1 fruit fly cellular context compared by ENCODE assay signal in genomic region chr2L:18590100-18590941, dm6.
TF ChIP-seq lines count a peak whose summit lies in the region.

Gene Pde11, minus strand, starts transcription at chr2L:18590342.
Gene CG15160, plus strand, starts transcription at chr2L:18590891.

TF ChIP-seq in whole organism, embryonic, 481 proteins besides CTCF, POLR2A, EP300 and RAD21 (continued from another document and continues in another):
- TF ChIP-seq Dp (GFP tag; optimal IDR thresholded peaks at IDR 0.05; lab: Kevin White, UChicago) (peak; percentile 61), CG8290 (GFP tag; optimal IDR thresholded peaks at IDR 0.05; lab: Kevin White, UChicago) (peak; percentile 56), CG8290 (tag; optimal IDR thresholded peaks at IDR 0.05; lab: Kevin White, UChicago) (peak in 1 of 2 experiments; percentile 8), lab (GFP tag; optimal IDR thresholded peaks at IDR 0.05; lab: Kevin White, UChicago) (peak; percentile 53), sens-2 (GFP tag; IDR thresholded peaks at IDR 0.05; lab: Robert Waterston, UW) (no peak), CG14710 (tag; optimal IDR thresholded peaks at IDR 0.05; lab: Kevin White, UChicago) (peak; percentile 74), Ptx1 (GFP tag; IDR thresholded peaks at IDR 0.05; lab: Robert Waterston, UW) (peak; percentile 40), ems (GFP tag; optimal IDR thresholded peaks at IDR 0.05; lab: Kevin White, UChicago) (peak; percentile 19), Dll (GFP tag; IDR thresholded peaks at IDR 0.05; lab: Robert Waterston, UW; ENCODE audit: partially characterized antibody) (peak; percentile 96), twi (tag; optimal IDR thresholded peaks at IDR 0.05; lab: Kevin White, UChicago) (peak; percentile 22), CG17612 (GFP tag; IDR thresholded peaks at IDR 0.05; lab: Robert Waterston, UW) (no peak), chinmo (GFP tag; IDR thresholded peaks at IDR 0.05; lab: Robert Waterston, UW; ENCODE audit: partially characterized antibody) (peak; percentile 99), Stat92E (GFP tag; optimal IDR thresholded peaks at IDR 0.05; lab: Kevin White, UChicago) (peak in 1 of 3 experiments; percentile 28), CG6791 (GFP tag; IDR thresholded peaks at IDR 0.05; lab: Robert Waterston, UW; ENCODE audit: partially characterized antibody) (peak; percentile 100), CG7839 (tag; optimal IDR thresholded peaks at IDR 0.05; lab: Kevin White, UChicago) (no peak), CG1233 (GFP tag; optimal IDR thresholded peaks at IDR 0.05; lab: Kevin White, UChicago) (peak; percentile 7), cad (GFP tag; optimal IDR thresholded peaks at IDR 0.05; lab: Kevin White, UChicago) (no peak), zen (tag; optimal IDR thresholded peaks at IDR 0.05; lab: Kevin White, UChicago) (peak; percentile 17), jigr1 (GFP tag; IDR thresholded peaks at IDR 0.05; lab: Robert Waterston, UW) (peak; percentile 11; the same call in 1 of the 3 replicates), hbn (GFP tag; IDR thresholded peaks at IDR 0.05; lab: Robert Waterston, UW; ENCODE audit: partially characterized antibody) (peak; percentile 92), MBD-R2 (GFP tag; IDR thresholded peaks at IDR 0.05; lab: Robert Waterston, UW) (peak; percentile 86), phol (tag; optimal IDR thresholded peaks at IDR 0.05; lab: Kevin White, UChicago) (peak; percentile 68), Dek (tag; optimal IDR thresholded peaks at IDR 0.05; lab: Kevin White, UChicago) (peak; percentile 39), CG9215 (GFP tag; IDR thresholded peaks at IDR 0.05; lab: Robert Waterston, UW) (peak; percentile 47; the same call in 1 of the 2 replicates), CG18619 (GFP tag; optimal IDR thresholded peaks at IDR 0.05; lab: Kevin White, UChicago) (peak; percentile 6), CG7963 (GFP tag; IDR thresholded peaks at IDR 0.05; lab: Robert Waterston, UW; ENCODE audit: partially characterized antibody) (peak; percentile 99), Gug (GFP tag; IDR thresholded peaks at IDR 0.05; lab: Robert Waterston, UW) (peak; percentile 83; the same call in 2 of the 4 replicates), CG17829 (tag; optimal IDR thresholded peaks at IDR 0.05; lab: Kevin White, UChicago) (peak; percentile 54), E2f1 (GFP tag; IDR thresholded peaks at IDR 0.05; lab: Robert Waterston, UW) (0 out of 2 replicates have a peak, but pooled peaks have one; percentile 6), Ets97D (GFP tag; optimal IDR thresholded peaks at IDR 0.05; lab: Kevin White, UChicago) (peak; percentile 89), bbx (GFP tag; IDR thresholded peaks at IDR 0.05; lab: Robert Waterston, UW; ENCODE audit: partially characterized antibody) (peak; percentile 100), zf30C (GFP tag; optimal IDR thresholded peaks at IDR 0.05; lab: Kevin White, UChicago) (no peak), Hmr (GFP tag; optimal IDR thresholded peaks at IDR 0.05; lab: Kevin White, UChicago) (no peak), CG18262 (tag; optimal IDR thresholded peaks at IDR 0.05; lab: Kevin White, UChicago) (no peak), Hr3 (GFP tag; optimal IDR thresholded peaks at IDR 0.05; lab: Kevin White, UChicago) (peak; percentile 24), CG34224 (GFP tag; IDR thresholded peaks at IDR 0.05; lab: Robert Waterston, UW; ENCODE audit: partially characterized antibody) (peak; percentile 94), lmd (GFP tag; IDR thresholded peaks at IDR 0.05; lab: Robert Waterston, UW) (peak; percentile 22; the same call in 1 of the 2 replicates), Doc3 (GFP tag; IDR thresholded peaks at IDR 0.05; lab: Robert Waterston, UW; ENCODE audit: partially characterized antibody) (peak; percentile 95), CG12155 (GFP tag; optimal IDR thresholded peaks at IDR 0.05; lab: Kevin White, UChicago) (peak; percentile 49), CG3838 (GFP tag; optimal IDR thresholded peaks at IDR 0.05; lab: Kevin White, UChicago) (no peak), seq (GFP tag; IDR thresholded peaks at IDR 0.05; lab: Robert Waterston, UW) (0 out of 2 replicates have a peak, but pooled peaks have one; percentile 25), scrt (GFP tag; optimal IDR thresholded peaks at IDR 0.05; lab: Kevin White, UChicago) (peak; percentile 45), CG8478 (optimal IDR thresholded peaks at IDR 0.05; lab: Kevin White, UChicago) (no peak), CG33557 (GFP tag; optimal IDR thresholded peaks at IDR 0.05; lab: Kevin White, UChicago) (peak; percentile 20), trem (tag; optimal IDR thresholded peaks at IDR 0.05; lab: Kevin White, UChicago) (peak; percentile 72), mam (GFP tag; optimal IDR thresholded peaks at IDR 0.05; lab: Kevin White, UChicago) (peak; percentile 50), CG4730 (GFP tag; IDR thresholded peaks at IDR 0.05; lab: Robert Waterston, UW) (no peak), CG9876 (GFP tag; optimal IDR thresholded peaks at IDR 0.05; lab: Kevin White, UChicago) (peak; percentile 11), CG17912 (GFP tag; optimal IDR thresholded peaks at IDR 0.05; lab: Kevin White, UChicago) (no peak), Meics (GFP tag; optimal IDR thresholded peaks at IDR 0.05; lab: Kevin White, UChicago) (peak; percentile 29), pan (optimal IDR thresholded peaks at IDR 0.05; lab: Kevin White, UChicago) (no peak), pan (GFP tag; optimal IDR thresholded peaks at IDR 0.05 in 1 of 2, IDR thresholded peaks at IDR 0.05 in 1 of 2) (peak in 1 of 2 experiments; percentile 29), sug (tag; optimal IDR thresholded peaks at IDR 0.05; lab: Kevin White, UChicago) (peak; percentile 39), Oaz (GFP tag; IDR thresholded peaks at IDR 0.05; lab: Robert Waterston, UW) (no peak), Trl (optimal IDR thresholded peaks at IDR 0.05; lab: Kevin White, UChicago) (no peak), Trl (GFP tag; optimal IDR thresholded peaks at IDR 0.05; lab: Kevin White, UChicago) (no peak), CG17186 (GFP tag; optimal IDR thresholded peaks at IDR 0.05; lab: Kevin White, UChicago) (peak; percentile 77), CG2129 (GFP tag; IDR thresholded peaks at IDR 0.05; lab: Robert Waterston, UW; ENCODE audit: partially characterized antibody) (peak; percentile 85), CG3847 (GFP tag; IDR thresholded peaks at IDR 0.05; lab: Robert Waterston, UW) (peak; percentile 42; the same call in 1 of the 2 replicates), maf-S (GFP tag; optimal IDR thresholded peaks at IDR 0.05; lab: Kevin White, UChicago) (peak; percentile 7), E2f2 (GFP tag; IDR thresholded peaks at IDR 0.05; lab: Robert Waterston, UW) (peak; percentile 62), Opbp (GFP tag; IDR thresholded peaks at IDR 0.05; lab: Robert Waterston, UW; ENCODE audit: partially characterized antibody) (peak; percentile 99), insv (GFP tag; optimal IDR thresholded peaks at IDR 0.05; lab: Kevin White, UChicago) (peak in 1 of 2 experiments; percentile 49), CG1647 (GFP tag; optimal IDR thresholded peaks at IDR 0.05; lab: Kevin White, UChicago) (no peak), CG12942 (GFP tag; optimal IDR thresholded peaks at IDR 0.05; lab: Kevin White, UChicago) (peak; percentile 19), run (tag; optimal IDR thresholded peaks at IDR 0.05; lab: Kevin White, UChicago) (no peak), CG13287 (GFP tag; IDR thresholded peaks at IDR 0.05; lab: Robert Waterston, UW; ENCODE audit: partially characterized antibody) (peak; percentile 99), CG12236 (GFP tag; optimal IDR thresholded peaks at IDR 0.05; lab: Kevin White, UChicago) (no peak), CG16813 (GFP tag; IDR thresholded peaks at IDR 0.05; lab: Robert Waterston, UW; ENCODE audit: partially characterized antibody) (peak; percentile 100), CG1603 (tag; optimal IDR thresholded peaks at IDR 0.05; lab: Kevin White, UChicago) (peak; percentile 74), vnd (GFP tag; IDR thresholded peaks at IDR 0.05; lab: Robert Waterston, UW; ENCODE audit: partially characterized antibody) (peak; percentile 100), onecut (GFP tag; IDR thresholded peaks at IDR 0.05; lab: Robert Waterston, UW) (no peak), Bgb (GFP tag; IDR thresholded peaks at IDR 0.05; lab: Robert Waterston, UW; ENCODE audit: partially characterized antibody) (peak; percentile 100), CG6272 (GFP tag; IDR thresholded peaks at IDR 0.05; lab: Robert Waterston, UW) (peak; percentile 82), corto (GFP tag; optimal IDR thresholded peaks at IDR 0.05; lab: Kevin White, UChicago) (no peak), Ravus (GFP tag; IDR thresholded peaks at IDR 0.05; lab: Robert Waterston, UW) (no peak), CG34422 (GFP tag; IDR thresholded peaks at IDR 0.05; lab: Robert Waterston, UW) (peak; percentile 41; the same call in 1 of the 3 replicates), Elba2 (GFP tag; optimal IDR thresholded peaks at IDR 0.05; lab: Kevin White, UChicago) (peak; percentile 23), CG13123 (GFP tag; optimal IDR thresholded peaks at IDR 0.05; lab: Kevin White, UChicago) (peak; percentile 27), CG13424 (tag; optimal IDR thresholded peaks at IDR 0.05; lab: Kevin White, UChicago) (peak; percentile 9), crp (GFP tag; optimal IDR thresholded peaks at IDR 0.05; lab: Kevin White, UChicago) (peak in 1 of 2 experiments; percentile 19), so (GFP tag; IDR thresholded peaks at IDR 0.05; lab: Robert Waterston, UW) (no peak), CG13624 (GFP tag; optimal IDR thresholded peaks at IDR 0.05; lab: Kevin White, UChicago) (peak; percentile 56), slbo (GFP tag; IDR thresholded peaks at IDR 0.05; lab: Robert Waterston, UW) (peak; percentile 65; the same call in 1 of the 2 replicates), CG3163 (GFP tag; optimal IDR thresholded peaks at IDR 0.05; lab: Kevin White, UChicago) (peak; percentile 9), bcd (GFP tag; optimal IDR thresholded peaks at IDR 0.05; lab: Kevin White, UChicago) (no peak), CG1602 (GFP tag; optimal IDR thresholded peaks at IDR 0.05; lab: Kevin White, UChicago) (peak; percentile 32), CG30020 (tag; optimal IDR thresholded peaks at IDR 0.05; lab: Kevin White, UChicago) (peak; percentile 46), zfh2 (GFP tag; optimal IDR thresholded peaks at IDR 0.05; lab: Kevin White, UChicago) (peak; percentile 10), cas (GFP tag; IDR thresholded peaks at IDR 0.05; lab: Robert Waterston, UW) (no peak), HLHmδ (GFP tag; optimal IDR thresholded peaks at IDR 0.05; lab: Kevin White, UChicago) (no peak), HLH4C (GFP tag; IDR thresholded peaks at IDR 0.05; lab: Robert Waterston, UW; ENCODE audit: partially characterized antibody) (peak; percentile 99), tll (GFP tag; optimal IDR thresholded peaks at IDR 0.05; lab: Kevin White, UChicago) (peak in 1 of 2 experiments; percentile 73), CG17361 (GFP tag; IDR thresholded peaks at IDR 0.05; lab: Robert Waterston, UW) (peak; percentile 75), CG30403 (GFP tag; optimal IDR thresholded peaks at IDR 0.05; lab: Kevin White, UChicago) (peak; percentile 40), ab (GFP tag; optimal IDR thresholded peaks at IDR 0.05; lab: Kevin White, UChicago) (peak; percentile 20), nerfin-2 (GFP tag; IDR thresholded peaks at IDR 0.05; lab: Robert Waterston, UW; ENCODE audit: partially characterized antibody) (peak; percentile 99), lola (GFP tag; optimal IDR thresholded peaks at IDR 0.05; lab: Kevin White, UChicago) (peak in 1 of 3 experiments; percentile 33), stc (GFP tag; IDR thresholded peaks at IDR 0.05; lab: Robert Waterston, UW) (peak; percentile 15; the same call in 1 of the 2 replicates), hb (GFP tag; IDR thresholded peaks at IDR 0.05; lab: Robert Waterston, UW; ENCODE audit: partially characterized antibody) (peak; percentile 100), Max (GFP tag; optimal IDR thresholded peaks at IDR 0.05; lab: Kevin White, UChicago) (peak; percentile 13), gfzf (GFP tag; optimal IDR thresholded peaks at IDR 0.05; lab: Kevin White, UChicago) (peak; percentile 50), bab2 (GFP tag; optimal IDR thresholded peaks at IDR 0.05; lab: Kevin White, UChicago) (no peak), chn (GFP tag; optimal IDR thresholded peaks at IDR 0.05; lab: Kevin White, UChicago) (peak; percentile 51), B-H1 (GFP tag; IDR thresholded peaks at IDR 0.05; lab: Robert Waterston, UW) (no peak), Jarid2 (GFP tag; optimal IDR thresholded peaks at IDR 0.05; lab: Kevin White, UChicago) (peak; percentile 38), prd (optimal IDR thresholded peaks at IDR 0.05; lab: Kevin White, UChicago) (no peak), prd (GFP tag; IDR thresholded peaks at IDR 0.05; lab: Robert Waterston, UW) (peak; percentile 36; the same call in 1 of the 3 replicates), Dip3 (GFP tag; optimal IDR thresholded peaks at IDR 0.05; lab: Kevin White, UChicago) (peak; percentile 1), CG11560 (tag; IDR thresholded peaks at IDR 0.05; lab: Robert Waterston, UW) (peak; percentile 21; the same call in 1 of the 3 replicates), CG15601 (tag; optimal IDR thresholded peaks at IDR 0.05; lab: Kevin White, UChicago) (peak; percentile 35), YL-1 (GFP tag; optimal IDR thresholded peaks at IDR 0.05; lab: Kevin White, UChicago) (peak; percentile 36), ato (GFP tag; IDR thresholded peaks at IDR 0.05; lab: Robert Waterston, UW; ENCODE audit: partially characterized antibody) (peak; percentile 98), Abd-B (GFP tag; optimal IDR thresholded peaks at IDR 0.05; lab: Kevin White, UChicago) (peak; percentile 34), Xbp1 (GFP tag; optimal IDR thresholded peaks at IDR 0.05; lab: Kevin White, UChicago) (peak; percentile 5), stwl (tag; optimal IDR thresholded peaks at IDR 0.05; lab: Kevin White, UChicago) (peak; percentile 85), slp2 (GFP tag; optimal IDR thresholded peaks at IDR 0.05; lab: Kevin White, UChicago) (no peak), Kr (GFP tag; optimal IDR thresholded peaks at IDR 0.05; lab: Kevin White, UChicago) (no peak), NK7.1 (GFP tag; optimal IDR thresholded peaks at IDR 0.05; lab: Kevin White, UChicago) (peak; percentile 45), CG14014 (GFP tag; IDR thresholded peaks at IDR 0.05; lab: Robert Waterston, UW) (no peak), CG18599 (GFP tag; optimal IDR thresholded peaks at IDR 0.05; lab: Kevin White, UChicago) (peak; percentile 13), sisA (GFP tag; IDR thresholded peaks at IDR 0.05; lab: Robert Waterston, UW) (no peak), CG2116 (GFP tag; optimal IDR thresholded peaks at IDR 0.05; lab: Kevin White, UChicago) (peak; percentile 99), sna (GFP tag; IDR thresholded peaks at IDR 0.05; lab: Robert Waterston, UW; ENCODE audit: partially characterized antibody) (peak; percentile 98), lilli (GFP tag; optimal IDR thresholded peaks at IDR 0.05; lab: Kevin White, UChicago) (peak; percentile 45), CG10543 (GFP tag; optimal IDR thresholded peaks at IDR 0.05; lab: Kevin White, UChicago) (peak; percentile 19)
